Worm (Caenorhabditis elegans): ENCODE data around the gene unc-105.

unc-105 gene

DNA sequence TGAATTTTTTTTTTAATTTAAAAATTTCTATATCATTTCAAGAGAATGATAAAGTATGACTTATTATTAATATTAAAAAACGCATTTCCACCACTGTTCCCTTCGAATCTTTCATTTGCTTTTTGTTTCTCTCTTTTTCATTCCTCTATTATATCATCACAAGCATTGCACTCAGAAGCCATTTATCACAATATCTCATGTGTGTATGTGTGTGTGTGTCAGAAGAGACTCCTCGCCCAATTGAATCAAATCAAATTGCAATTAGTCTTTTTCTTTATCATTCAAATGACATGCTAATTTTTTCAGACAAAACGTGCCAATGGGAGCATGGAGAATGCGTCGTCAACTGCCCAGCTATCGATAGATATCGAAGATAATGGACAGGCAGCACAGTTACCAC lies at the start of gene unc-105:
unc-105 (plus strand) TSS at position 301 of the 400 bp plus-strand sequence.
- TF ChIP-seq ceh-14 (tag; optimal IDR thresholded peaks at IDR 0.05) (no peak), ceh-2 (tag; optimal IDR thresholded peaks at IDR 0.05) (no peak)

DNA sequence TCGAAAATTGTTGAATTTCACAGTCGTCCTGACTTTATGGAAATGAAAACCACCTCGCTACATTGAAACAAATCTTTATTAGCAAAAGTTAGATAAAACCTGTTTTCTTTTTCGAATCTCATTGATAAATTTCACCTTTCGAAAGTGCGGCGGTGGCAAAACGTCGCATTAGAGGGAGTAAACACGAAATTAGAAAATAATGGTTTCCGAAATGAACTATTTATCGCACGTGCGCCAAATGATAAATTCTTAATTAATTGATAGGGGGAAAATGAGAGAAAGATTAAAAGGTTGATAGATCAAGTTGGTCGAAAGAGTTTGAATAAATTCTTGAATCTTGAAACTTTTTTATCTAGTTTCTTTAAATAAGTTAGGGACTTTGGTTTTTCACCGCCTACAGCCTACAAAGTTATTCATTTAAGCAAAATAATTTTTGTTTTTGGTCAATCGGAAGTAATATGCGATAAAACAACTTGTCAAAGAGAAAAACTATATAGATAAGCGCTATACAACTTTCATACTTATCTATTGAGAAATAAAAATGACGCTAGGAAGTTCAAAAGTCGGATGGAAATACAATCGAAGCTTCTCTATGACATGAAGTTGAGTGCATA lies 45.1 kb upstream of the unc-105 start:
- no peak for TF ChIP-seq unc-3 (GFP tag; conservative IDR thresholded peaks at IDR 0.05)
- no peak for TF ChIP-seq unc-3 (tag; optimal IDR thresholded peaks at IDR 0.05)
- TF ChIP-seq pax-1 (tag; optimal IDR thresholded peaks at IDR 0.05), result no peak
- peak; percentile 29 for TF ChIP-seq elt-2 (tag; optimal IDR thresholded peaks at IDR 0.05)
- no peak for TF ChIP-seq rnt-1 (tag; optimal IDR thresholded peaks at IDR 0.05)
- TF ChIP-seq pros-1 (tag; optimal IDR thresholded peaks at IDR 0.05), result no peak
- TF ChIP-seq hlh-13 (GFP tag; optimal IDR thresholded peaks at IDR 0.05), result no peak
- TF ChIP-seq pat-9 (tag; optimal IDR thresholded peaks at IDR 0.05), result no peak
- no peak for TF ChIP-seq F13H6.1 (tag; optimal IDR thresholded peaks at IDR 0.05)

DNA sequence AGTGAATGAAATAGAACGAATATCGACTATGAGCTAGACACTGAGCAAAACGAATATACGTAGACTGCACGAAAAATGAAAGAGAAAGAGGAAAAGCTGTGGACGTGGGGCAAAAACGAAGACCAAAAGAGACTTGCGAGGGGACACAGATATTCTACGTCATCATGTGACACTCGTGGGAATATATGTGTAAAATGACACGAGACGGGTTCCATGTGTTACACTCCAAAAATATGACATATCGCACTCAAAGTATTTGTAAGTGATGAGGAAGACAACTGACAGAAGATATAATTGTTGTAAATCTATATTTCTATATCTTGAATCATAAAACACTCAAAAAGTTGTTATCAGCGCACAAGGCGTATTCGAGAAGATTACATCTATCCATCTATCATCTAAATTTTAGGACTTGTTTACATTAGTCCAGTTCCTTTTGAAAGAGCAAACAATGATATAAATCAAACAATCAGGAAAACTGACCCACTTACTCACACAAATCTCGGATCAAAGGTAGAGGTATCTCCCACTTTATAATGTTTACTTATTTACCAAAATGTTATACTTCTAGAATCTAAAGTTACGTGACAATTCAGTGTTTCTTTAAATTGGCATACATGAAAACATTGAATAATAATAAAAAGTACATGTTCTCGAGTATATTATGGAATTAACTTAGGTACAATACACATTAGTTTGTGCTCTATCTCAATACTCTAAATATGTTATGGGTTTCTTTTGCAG lies 44.3 kb upstream of the unc-105 start:
- peak; percentile 1 for TF ChIP-seq nfya-1 (tag; optimal IDR thresholded peaks at IDR 0.05)
- peak; percentile 85 for TF ChIP-seq hlh-30 (tag; optimal IDR thresholded peaks at IDR 0.05; ENCODE audit: insufficient read depth)
- TF ChIP-seq hlh-15 (tag; optimal IDR thresholded peaks at IDR 0.05), result no peak
- peak; percentile 84 for TF ChIP-seq ceh-34 (tag; optimal IDR thresholded peaks at IDR 0.05)
- TF ChIP-seq ceh-18 (tag; optimal IDR thresholded peaks at IDR 0.05), result peak; percentile 17
- peak; percentile 86 for TF ChIP-seq unc-55 (GFP tag; optimal IDR thresholded peaks at IDR 0.05)
- TF ChIP-seq pros-1 (tag; optimal IDR thresholded peaks at IDR 0.05), result no peak
- no peak for TF ChIP-seq sdc-2 (tag; optimal IDR thresholded peaks at IDR 0.05)
- peak; percentile 40 for TF ChIP-seq ceh-19 (GFP tag; optimal IDR thresholded peaks at IDR 0.05)
- TF ChIP-seq ceh-48 (tag; optimal IDR thresholded peaks at IDR 0.05), result peak; percentile 42
- no peak for TF ChIP-seq fkh-10 (GFP tag; optimal IDR thresholded peaks at IDR 0.05)
- TF ChIP-seq K09A11.1 (tag; optimal IDR thresholded peaks at IDR 0.05; ENCODE audit: insufficient read depth), result no peak
- TF ChIP-seq ceh-30 (tag; optimal IDR thresholded peaks at IDR 0.05), result no peak
- peak; percentile 33 for TF ChIP-seq unc-42 (tag; optimal IDR thresholded peaks at IDR 0.05)

DNA sequence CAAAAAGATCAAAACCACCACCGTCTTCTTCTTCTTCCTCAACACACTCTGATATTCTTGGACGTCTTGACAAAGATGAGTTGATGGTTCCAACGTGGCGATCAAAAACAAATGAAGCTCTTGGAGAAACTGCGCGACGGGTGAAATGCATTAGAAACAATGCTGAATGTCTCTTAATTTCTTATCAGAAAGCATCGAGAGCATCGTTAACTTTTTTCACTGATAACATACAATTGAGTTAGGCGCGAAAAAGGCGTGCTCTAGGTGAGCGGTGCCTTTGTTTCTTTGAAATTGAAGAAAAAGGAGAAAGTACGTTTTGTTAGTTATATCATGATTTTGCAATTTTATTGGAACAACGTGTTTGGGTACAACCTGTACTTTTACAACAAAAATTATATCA lies 43.0 kb upstream of the unc-105 start, which contains the start of gene gpcp-2:
gpcp-2 (minus strand) TSS at position 153 of the 400 bp plus-strand sequence.
- TF ChIP-seq T23F11.4 (GFP tag; optimal IDR thresholded peaks at IDR 0.05) (no peak), C38D4.7 (GFP tag; optimal IDR thresholded peaks at IDR 0.05) (no peak), elt-2 (tag; optimal IDR thresholded peaks at IDR 0.05) (peak; percentile 24), tbx-7 (tag; optimal IDR thresholded peaks at IDR 0.05) (no peak), Y22D7AL.16 (tag; optimal IDR thresholded peaks at IDR 0.05) (no peak), unc-86 (tag; optimal IDR thresholded peaks at IDR 0.05) (no peak)

DNA sequence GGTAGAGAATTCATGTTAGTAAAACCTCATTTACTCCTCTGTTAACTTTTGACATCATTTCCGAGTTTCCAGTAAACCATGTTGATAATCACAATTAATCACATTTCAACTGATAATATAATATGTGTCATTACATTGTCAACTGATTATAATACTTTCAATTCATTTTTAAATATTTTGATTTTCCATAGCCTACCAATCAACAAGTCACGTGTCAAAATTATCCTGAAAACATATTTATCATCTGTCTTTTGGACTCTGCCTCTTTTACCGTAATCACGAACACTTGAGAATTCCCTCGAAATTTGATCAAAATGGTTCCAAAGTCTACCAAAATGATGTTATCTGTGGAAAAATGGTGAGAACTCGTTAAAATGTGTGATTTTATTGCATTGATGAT lies 42.2 kb upstream of the unc-105 start:
- TF ChIP-seq K09A11.1 (tag; optimal IDR thresholded peaks at IDR 0.05; ENCODE audit: insufficient read depth) (no peak), ttx-3 (tag; optimal IDR thresholded peaks at IDR 0.05) (no peak), elt-2 (tag; optimal IDR thresholded peaks at IDR 0.05) (no peak), ama-1 (optimal IDR thresholded peaks at IDR 0.05) (no peak), fkh-10 (GFP tag; optimal IDR thresholded peaks at IDR 0.05) (no peak), Y22D7AL.16 (tag; optimal IDR thresholded peaks at IDR 0.05) (no peak), tbx-7 (tag; optimal IDR thresholded peaks at IDR 0.05) (no peak), nhr-232 (tag; optimal IDR thresholded peaks at IDR 0.05) (no peak), hlh-13 (GFP tag; optimal IDR thresholded peaks at IDR 0.05) (no peak), sox-4 (tag; optimal IDR thresholded peaks at IDR 0.05) (no peak)

All from whole organism, late embryonic.